Fruit fly (Drosophila melanogaster) whole organism: Measurements from ENCODE around the gene Zn72D.

Experiments used
- CG8478 ChIP-seq: fragments of >200 bp; optimal IDR thresholded peaks from 2 replicates; lab custom pipeline; 2018; ENCODE audit warnings: inconsistent platforms
- pan ChIP-seq: fragments of >200 bp; optimal IDR thresholded peaks from 2 replicates; lab custom pipeline; 2017
- psq ChIP-seq: fragments of >200 bp; optimal IDR thresholded peaks from 2 replicates; lab custom pipeline; 2017

DNA sequence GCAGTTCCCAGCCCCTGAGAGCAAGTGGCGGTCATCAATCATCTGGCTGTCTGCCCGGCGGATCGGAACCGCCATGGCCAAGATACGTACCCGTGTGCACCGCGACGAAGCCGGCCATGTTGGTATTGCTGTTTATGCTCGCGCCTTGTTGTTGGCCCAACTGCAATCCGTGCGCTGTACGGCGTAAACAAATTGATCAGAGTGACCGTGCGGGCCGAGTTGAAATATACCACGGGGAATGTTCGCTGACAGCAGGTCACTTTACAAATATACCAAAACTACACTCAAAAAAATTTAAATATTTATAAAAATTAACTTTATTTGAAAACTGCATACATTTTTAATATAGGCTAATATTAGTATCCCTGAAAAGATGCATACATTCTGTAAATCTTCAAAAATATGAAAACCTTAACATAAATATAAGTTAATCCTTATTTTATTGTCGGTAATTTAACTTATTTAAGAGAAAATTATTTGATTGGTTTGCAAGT lies 25.1 kb downstream of the Zn72D start, which contains the start of gene Tasp1:
- TF ChIP-seq pan (lab: Kevin White, UChicago): no peak
- no peak for TF ChIP-seq psq (lab: Kevin White, UChicago)
- no peak for TF ChIP-seq CG8478 (lab: Kevin White, UChicago)
